Worm (Caenorhabditis elegans) whole organism, young adult: ENCODE data around the gene ZC317.6.
"Not testable (repeated sequence)": the region's sequence is repeated elsewhere in the genome, so short reads cannot be mapped to it uniquely, and the experiment has no call there.

Source experiments
- B0019.2 ChIP-seq: fragments of 200-800 bp; sonication (Bioruptor generic); conservative IDR thresholded peaks from 2 replicates; pipeline ENCODE4 v1.3.6; 2022; ENCODE audit warnings: missing genetic modification reagents, missing genetic modification characterization, missing compliant biosample characterization
- F22D6.2 ChIP-seq: sonication (generic microtip); optimal IDR thresholded peaks from 2 replicates; lab custom pipeline; 2016; ENCODE audit warnings: mild to moderate bottlenecking, missing genetic modification characterization, missing compliant biosample characterization
- F23B12.7 ChIP-seq: sonication (generic microtip); optimal IDR thresholded peaks from 2 replicates; lab custom pipeline; 2017; ENCODE audit warnings: missing genetic modification characterization, mild to moderate bottlenecking, missing compliant biosample characterization, antibody characterized with exemption, moderate library complexity; ENCODE audit not compliant: insufficient read depth
- F33H1.4 ChIP-seq: fragments of 200-800 bp; sonication (Bioruptor generic); IDR thresholded peaks from 2 replicates; pipeline ENCODE4 v1.3.6; 2022; ENCODE audit warnings: missing genetic modification reagents, missing genetic modification characterization, missing compliant biosample characterization
- F52B5.7 ChIP-seq: sonication (generic microtip); optimal IDR thresholded peaks from 2 replicates; lab custom pipeline; 2016; ENCODE audit warnings: mild to moderate bottlenecking, missing genetic modification characterization, missing compliant biosample characterization
- F55B11.4 ChIP-seq: sonication (generic microtip); optimal IDR thresholded peaks from 2 replicates; lab custom pipeline; 2016; ENCODE audit warnings: missing compliant biosample characterization, missing genetic modification characterization, borderline replicate concordance; ENCODE audit not compliant: insufficient read depth
- K12H6.12 ChIP-seq: fragments of 200-800 bp; sonication (Bioruptor generic); optimal IDR thresholded peaks from 2 replicates; lab custom pipeline; 2018; ENCODE audit warnings: mild to moderate bottlenecking, missing genetic modification characterization, missing compliant biosample characterization
- T07F8.4 ChIP-seq: sonication (generic microtip); optimal IDR thresholded peaks from 2 replicates; lab custom pipeline; 2016; ENCODE audit warnings: mild to moderate bottlenecking, missing genetic modification characterization, moderate library complexity, missing compliant biosample characterization
- Y53G8AR.9 ChIP-seq: fragments of 200-800 bp; sonication (Bioruptor generic); conservative IDR thresholded peaks from 2 replicates; pipeline ENCODE4 v1.3.6; 2022; ENCODE audit warnings: missing genetic modification reagents, missing genetic modification characterization, missing compliant biosample characterization
- Y56A3A.18 ChIP-seq: fragments of 200-800 bp; sonication (Bioruptor generic); IDR thresholded peaks from 2 replicates; pipeline ENCODE4 v1.3.6; 2022; ENCODE audit warnings: missing genetic modification reagents, missing genetic modification characterization, missing compliant biosample characterization
- Y95B8A.8 ChIP-seq: fragments of 200-800 bp; sonication (Bioruptor generic); IDR thresholded peaks from 2 replicates; pipeline ENCODE4 v1.3.6; 2022; ENCODE audit warnings: missing genetic modification reagents, missing genetic modification characterization, missing compliant biosample characterization
- ZK185.1 ChIP-seq: sonication (generic microtip); optimal IDR thresholded peaks from 2 replicates; lab custom pipeline; 2016; ENCODE audit warnings: mild to moderate bottlenecking, missing genetic modification characterization, missing compliant biosample characterization; ENCODE audit not compliant: poor library complexity, severe bottlenecking
- aptf-3 ChIP-seq: fragments of 200-800 bp; sonication (Bioruptor generic); IDR thresholded peaks from 2 replicates; pipeline ENCODE4 v1.3.6; 2022; ENCODE audit warnings: missing genetic modification characterization, missing compliant biosample characterization
- atf-7 ChIP-seq: sonication (generic microtip); optimal IDR thresholded peaks from 2 replicates; lab custom pipeline; 2017; ENCODE audit warnings: mild to moderate bottlenecking, missing genetic modification characterization, missing compliant biosample characterization
- ceh-100 ChIP-seq: fragments of 200-800 bp; sonication (Bioruptor generic); IDR thresholded peaks from 2 replicates; pipeline ENCODE4 v1.3.6; 2022; ENCODE audit warnings: missing genetic modification reagents, missing genetic modification characterization, missing compliant biosample characterization
- ceh-79 ChIP-seq: sonication (generic microtip); optimal IDR thresholded peaks from 2 replicates; lab custom pipeline; 2017; ENCODE audit warnings: mild to moderate bottlenecking, missing genetic modification characterization, missing compliant biosample characterization
- dox-1 ChIP-seq: fragments of 200-800 bp; sonication (Bioruptor generic); IDR thresholded peaks from 2 replicates; pipeline ENCODE4 v1.3.6; 2022; ENCODE audit warnings: missing genetic modification reagents, missing genetic modification characterization, missing compliant biosample characterization
- dpl-1 ChIP-seq: fragments of 150-350 bp; optimal IDR thresholded peaks from 2 replicates; lab custom pipeline; 2014; ENCODE audit warnings: missing biosample characterization, missing genetic modification reagents, missing genetic modification characterization
- efl-1 ChIP-seq: fragments of 150-350 bp; optimal IDR thresholded peaks from 2 replicates; lab custom pipeline; 2014; ENCODE audit warnings: missing biosample characterization, missing genetic modification reagents, missing genetic modification characterization
- egl-18 ChIP-seq: fragments of 200-800 bp; sonication (Bioruptor generic); IDR thresholded peaks from 2 replicates; pipeline ENCODE4 v1.3.6; 2022; ENCODE audit warnings: missing genetic modification reagents, missing genetic modification characterization, missing compliant biosample characterization
- him-1 ChIP-seq: sonication (generic microtip); optimal IDR thresholded peaks from 2 replicates; lab custom pipeline; 2016; ENCODE audit warnings: missing genotype, missing genetic modification reagents, missing genetic modification characterization, missing compliant biosample characterization
- hmg-1.2 ChIP-seq: fragments of 200-800 bp; sonication (Bioruptor generic); IDR thresholded peaks from 2 replicates; pipeline ENCODE4 v1.3.6; 2022; ENCODE audit warnings: missing genetic modification reagents, missing genetic modification characterization, missing compliant biosample characterization
- hmg-20 ChIP-seq: fragments of 200-800 bp; sonication (Bioruptor generic); IDR thresholded peaks from 2 replicates; pipeline ENCODE4 v1.3.6; 2022; ENCODE audit warnings: missing genetic modification reagents, missing genetic modification characterization, missing compliant biosample characterization
- hrde-1 ChIP-seq: sonication (generic microtip); optimal IDR thresholded peaks from 2 replicates; lab custom pipeline; 2016; ENCODE audit warnings: missing genetic modification characterization, mild to moderate bottlenecking, missing compliant biosample characterization, moderate library complexity, missing genotype, missing genetic modification reagents, borderline replicate concordance
- let-526 ChIP-seq: fragments of 200-800 bp; sonication (Bioruptor generic); IDR thresholded peaks from 2 replicates; pipeline ENCODE4 v1.3.6; 2022; ENCODE audit warnings: missing genetic modification reagents, missing genetic modification characterization, missing compliant biosample characterization
- lin-40 ChIP-seq: sonication (generic microtip); optimal IDR thresholded peaks from 2 replicates; lab custom pipeline; 2016; ENCODE audit warnings: missing genetic modification characterization, mild to moderate bottlenecking, missing compliant biosample characterization, missing genotype, missing genetic modification reagents
- lir-1 ChIP-seq: fragments of 200-800 bp; sonication (Bioruptor generic); conservative IDR thresholded peaks from 2 replicates; pipeline ENCODE4 v1.3.6; 2022; ENCODE audit warnings: missing genetic modification reagents, missing genetic modification characterization, missing compliant biosample characterization
- mcd-1 ChIP-seq: fragments of 200-800 bp; sonication (Bioruptor generic); IDR thresholded peaks from 2 replicates; pipeline ENCODE4 v1.3.6; 2022; ENCODE audit warnings: missing genetic modification reagents, missing genetic modification characterization, missing compliant biosample characterization
- mel-28 ChIP-seq: sonication (generic microtip); optimal IDR thresholded peaks from 2 replicates; lab custom pipeline; 2016; ENCODE audit warnings: borderline replicate concordance, mild to moderate bottlenecking, missing genetic modification characterization, missing compliant biosample characterization
- nfyb-1 ChIP-seq: fragments of 200-800 bp; sonication (Bioruptor generic); IDR thresholded peaks from 2 replicates; pipeline ENCODE4 v1.3.6; 2022; ENCODE audit warnings: missing genetic modification reagents, missing genetic modification characterization, missing compliant biosample characterization
- nhr-80 ChIP-seq: sonication (generic microtip); optimal IDR thresholded peaks from 2 replicates; lab custom pipeline; 2016; ENCODE audit warnings: missing genetic modification characterization, missing compliant biosample characterization
- nhr-90 ChIP-seq: sonication (generic microtip); optimal IDR thresholded peaks from 2 replicates; lab custom pipeline; 2016; ENCODE audit warnings: missing genotype, mild to moderate bottlenecking, missing genetic modification characterization, missing compliant biosample characterization
- rcor-1 ChIP-seq: fragments of 200-800 bp; sonication (Bioruptor generic); IDR thresholded peaks from 2 replicates; pipeline ENCODE4 v1.3.6; 2022; ENCODE audit warnings: missing genetic modification reagents, missing genetic modification characterization, missing compliant biosample characterization
- rec-8 ChIP-seq, 2 experiments: sonication (generic microtip); optimal IDR thresholded peaks; 2 replicates each; lab custom pipeline; 2016; ENCODE audit warnings: mild to moderate bottlenecking in 2 of 2, missing genetic modification characterization in 2 of 2, missing genetic modification reagents in 2 of 2, missing genotype in 2 of 2, missing biosample characterization in 1 of 2, missing compliant biosample characterization in 1 of 2, moderate library complexity in 1 of 2
- sea-2 ChIP-seq: fragments of 200-800 bp; sonication (Bioruptor generic); IDR thresholded peaks from 2 replicates; pipeline ENCODE4 v1.3.6; 2022; ENCODE audit warnings: missing genetic modification characterization, missing compliant biosample characterization
- snpc-3.4 ChIP-seq: sonication (generic microtip); optimal IDR thresholded peaks from 2 replicates; lab custom pipeline; 2017; ENCODE audit warnings: missing genetic modification characterization, mild to moderate bottlenecking, missing compliant biosample characterization, antibody characterized with exemption, moderate library complexity, missing genotype, missing genetic modification reagents
- tbx-9 ChIP-seq: sonication (generic microtip); optimal IDR thresholded peaks from 2 replicates; lab custom pipeline; 2016; ENCODE audit warnings: borderline replicate concordance, missing genetic modification characterization, inconsistent platforms, missing compliant biosample characterization
- unc-62 ChIP-seq: fragments of 150-350 bp; optimal IDR thresholded peaks from 2 replicates; lab custom pipeline; 2014; ENCODE audit warnings: missing biosample characterization, missing genetic modification reagents, missing genetic modification characterization
- ztf-28 ChIP-seq: fragments of 200-800 bp; sonication (Bioruptor generic); IDR thresholded peaks from 2 replicates; pipeline ENCODE4 v1.3.6; 2022; ENCODE audit warnings: missing genetic modification reagents, missing genetic modification characterization, missing compliant biosample characterization
- ztf-3 ChIP-seq: fragments of 200-800 bp; sonication (Bioruptor generic); optimal IDR thresholded peaks from 2 replicates; lab custom pipeline; 2018; ENCODE audit warnings: mild to moderate bottlenecking, missing genetic modification characterization, missing compliant biosample characterization
- ztf-6 ChIP-seq: fragments of 200-800 bp; sonication (Bioruptor generic); IDR thresholded peaks from 2 replicates; pipeline ENCODE4 v1.3.6; 2022; ENCODE audit warnings: missing genetic modification reagents, missing genetic modification characterization, missing compliant biosample characterization

The ZC317.6 gene

DNA sequence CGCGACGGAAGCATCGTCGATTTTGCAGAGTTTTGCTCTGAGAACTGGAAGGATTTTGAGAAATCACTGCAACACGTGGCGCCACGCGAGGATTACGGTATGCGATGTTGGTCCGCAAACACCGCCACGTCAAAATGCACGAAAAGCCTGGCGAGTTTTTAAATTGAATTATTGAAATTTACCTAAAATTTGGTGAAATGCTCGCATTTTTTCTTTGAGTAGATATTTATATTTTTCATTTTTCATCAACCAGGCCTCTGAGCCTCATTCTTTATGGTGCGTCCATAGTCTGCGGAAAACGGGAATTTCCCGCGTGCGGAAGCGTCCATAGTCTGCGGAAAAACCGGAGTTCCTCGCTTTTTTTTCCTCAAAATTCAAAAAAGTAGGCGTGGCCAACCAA, 2.5 kb upstream of the ZC317.6 start, which contains the start of gene ZC317.7:
ZC317.7 (minus strand) TSS at position 101 of the 400 bp plus-strand sequence.
- not testable (repeated sequence) for TF ChIP-seq Y53G8AR.9; K12H6.12 (tag; lab: Kevin White, UChicago); F55B11.4

DNA sequence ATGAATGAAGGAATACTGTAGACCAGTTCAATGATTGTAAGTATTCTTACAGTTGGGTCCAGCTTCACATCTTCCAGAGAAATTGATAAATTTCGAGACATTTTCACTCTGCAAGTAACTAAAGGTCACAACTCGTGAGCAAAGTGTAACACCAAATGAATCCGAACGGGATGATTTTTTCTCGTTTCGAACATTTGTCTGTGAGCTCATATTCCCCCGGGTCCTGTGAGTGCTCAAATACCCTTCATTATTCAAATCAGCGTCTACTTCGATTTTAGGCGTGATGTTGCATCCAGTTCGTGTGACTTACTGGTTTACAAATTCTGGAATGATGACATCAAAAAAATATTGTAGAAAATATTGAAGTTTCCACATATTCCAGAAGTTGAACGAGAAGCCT, 3.1 kb downstream of the ZC317.6 start, which contains the start of gene srg-68:
srg-68 (minus strand) TSS at position 101 of the 400 bp plus-strand sequence.
- TF ChIP-seq T07F8.4 (tag; lab: Kevin White, UChicago), result no peak
- TF ChIP-seq Y56A3A.18 (GFP tag; lab: Robert Waterston, UW), result no peak
- no peak for TF ChIP-seq snpc-3.4 (tag; lab: Kevin White, UChicago)

DNA sequence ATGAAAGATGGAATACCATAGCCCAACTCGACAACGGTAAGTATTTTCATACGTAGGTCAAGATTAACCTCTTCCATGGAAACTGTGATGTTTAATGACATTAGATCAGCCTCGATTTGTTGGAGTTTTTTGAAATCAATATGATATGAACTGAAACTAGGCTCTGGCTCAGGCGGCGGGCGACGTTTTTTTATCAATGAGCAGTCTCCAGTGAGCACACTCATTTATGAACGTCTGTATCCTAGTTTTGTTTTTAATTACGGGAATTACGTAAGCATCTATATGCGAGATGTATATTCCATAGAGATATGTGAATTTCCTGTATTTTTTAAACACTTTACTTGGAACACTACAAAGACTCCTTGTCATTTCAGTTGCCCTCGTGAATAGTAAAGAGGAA, 5.5 kb downstream of the ZC317.6 start, which contains the start of gene srg-67:
srg-67 (minus strand) TSS at position 101 of the 400 bp plus-strand sequence.
- no peak for TF ChIP-seq mcd-1 (GFP tag; lab: Robert Waterston, UW)
- no peak for TF ChIP-seq ZK185.1 (tag; lab: Kevin White, UChicago)
- TF ChIP-seq rcor-1 (GFP tag; lab: Robert Waterston, UW), result no peak
- TF ChIP-seq atf-7, result no peak
- TF ChIP-seq sea-2 (GFP tag; lab: Robert Waterston, UW), result no peak
- no peak for TF ChIP-seq aptf-3 (GFP tag; lab: Robert Waterston, UW)
- TF ChIP-seq ztf-28, result no peak
- no peak for TF ChIP-seq nhr-90
- TF ChIP-seq rec-8 (tag; optimal IDR thresholded peaks at IDR 0.05; lab: Kevin White, UChicago), result no peak
- no peak for TF ChIP-seq ceh-100 (GFP tag; lab: Robert Waterston, UW)
- TF ChIP-seq him-1, result no peak
- TF ChIP-seq hmg-1.2 (GFP tag; lab: Robert Waterston, UW), result no peak
- no peak for TF ChIP-seq egl-18
- no peak for TF ChIP-seq B0019.2 (GFP tag; lab: Robert Waterston, UW)
- TF ChIP-seq dpl-1, result no peak
- TF ChIP-seq T07F8.4 (tag; lab: Kevin White, UChicago), result no peak
- TF ChIP-seq Y95B8A.8, result no peak
- no peak for TF ChIP-seq let-526 (GFP tag; lab: Robert Waterston, UW)

DNA sequence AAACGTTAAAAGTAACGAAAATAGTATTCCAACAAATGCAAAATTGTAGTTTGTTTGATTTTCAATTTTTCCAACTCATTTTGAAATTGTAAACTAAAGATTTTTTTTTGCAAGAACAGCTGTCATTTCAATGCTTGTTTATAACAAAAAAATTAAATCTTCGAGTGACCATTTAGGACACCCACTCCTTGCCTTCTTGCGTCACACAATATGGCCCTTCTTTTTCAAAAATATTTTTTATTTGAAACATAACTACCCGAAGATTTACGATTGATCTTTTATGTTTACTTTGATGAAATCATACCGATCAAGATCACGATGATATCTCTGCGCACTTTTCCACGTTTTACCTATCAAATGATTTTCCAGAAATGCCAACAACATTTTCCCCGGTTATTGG, 8.6 kb downstream of the ZC317.6 start, which contains the start of gene ZC317.2:
ZC317.2 (plus strand) TSS at position 301 of the 400 bp plus-strand sequence.
- no peak for TF ChIP-seq F52B5.7 (tag; lab: Kevin White, UChicago)
- no peak for TF ChIP-seq hrde-1 (tag; lab: Kevin White, UChicago)
- no peak for TF ChIP-seq dox-1 (GFP tag; lab: Robert Waterston, UW)
- no peak for TF ChIP-seq hmg-20 (GFP tag; lab: Robert Waterston, UW)
- no peak for TF ChIP-seq lir-1 (GFP tag; lab: Robert Waterston, UW)
- no peak for TF ChIP-seq nhr-80 (tag; lab: Kevin White, UChicago)
- TF ChIP-seq lin-40 (tag; lab: Kevin White, UChicago), result no peak
- TF ChIP-seq ztf-6, result no peak
- no peak for TF ChIP-seq ceh-79 (tag; lab: Kevin White, UChicago)
- no peak for TF ChIP-seq mel-28 (tag; lab: Kevin White, UChicago)
- no peak for TF ChIP-seq unc-62 (GFP tag; lab: Kevin White, UChicago)
- no peak for TF ChIP-seq F33H1.4 (GFP tag; lab: Robert Waterston, UW)
- no peak for TF ChIP-seq efl-1 (GFP tag; lab: Kevin White, UChicago)
- TF ChIP-seq ztf-3 (GFP tag; lab: Kevin White, UChicago), result no peak
- TF ChIP-seq F22D6.2, result no peak
- TF ChIP-seq tbx-9, result no peak
- TF ChIP-seq nfyb-1, result no peak
- no peak for TF ChIP-seq F23B12.7 (tag; lab: Kevin White, UChicago)
